Fruit fly (Drosophila melanogaster) whole organism, pupa: ENCODE measurements around the gene CG13630.

ENCODE experiments used
- CG13204 ChIP-seq: fragments of 200-800 bp; sonication (Bioruptor generic); optimal IDR thresholded peaks from 2 replicates; lab custom pipeline; 2018; ENCODE audit warnings: missing biosample characterization, mild to moderate bottlenecking, missing genetic modification characterization, moderate library complexity
- CG17806 ChIP-seq: fragments of 200-800 bp; sonication (Bioruptor generic); optimal IDR thresholded peaks from 2 replicates; lab custom pipeline; 2018; ENCODE audit warnings: missing biosample characterization, mild to moderate bottlenecking, missing genetic modification characterization, moderate library complexity
- CG8159 ChIP-seq: fragments of 200-800 bp; sonication (Bioruptor generic); optimal IDR thresholded peaks from 3 replicates; lab custom pipeline; 2018; ENCODE audit warnings: missing biosample characterization, mild to moderate bottlenecking, missing genetic modification characterization, moderate library complexity
- CG9948 ChIP-seq: fragments of 200-800 bp; sonication (Bioruptor generic); optimal IDR thresholded peaks from 2 replicates; lab custom pipeline; 2018; ENCODE audit warnings: missing biosample characterization, mild to moderate bottlenecking, missing genetic modification characterization, moderate library complexity

dm6 chr3R:24753561-24754027, 34.4 kb upstream of the CG13630 start, which contains the start of gene asp:
- no peak for TF ChIP-seq CG9948 (tag; lab: Kevin White, UChicago)
- TF ChIP-seq CG8159 (tag; lab: Kevin White, UChicago) = no peak
- TF ChIP-seq CG13204 (GFP tag; lab: Kevin White, UChicago) = no peak
- no peak for TF ChIP-seq CG17806 (tag; lab: Kevin White, UChicago)
